Worm (Caenorhabditis elegans): ENCODE results near the gene K08A2.2.

The K08A2.2 gene

DNA sequence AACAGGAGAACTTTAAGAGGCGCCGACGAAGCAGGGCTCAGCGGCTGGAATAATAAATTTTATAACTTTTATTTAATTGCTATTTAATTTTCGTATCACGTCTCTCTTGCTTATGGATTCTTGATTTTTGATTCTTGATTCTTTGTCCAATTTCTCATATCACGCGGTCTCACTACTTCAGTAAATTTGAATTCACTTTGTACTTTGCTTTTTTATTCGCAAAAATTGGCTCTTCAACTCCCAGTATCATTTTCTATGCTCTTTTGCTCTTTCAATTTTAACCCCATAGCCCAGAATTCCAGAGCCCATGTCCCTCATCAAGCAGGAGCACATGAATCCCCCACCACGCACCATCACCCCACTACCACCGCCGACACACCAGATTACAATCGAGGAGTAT lies 10.8 kb downstream of the K08A2.2 start, which contains the start of gene lido-10:
Gene lido-10 (plus strand): TSS at position 301 of the 400 bp plus-strand sequence.
- no peak for TF ChIP-seq pes-1 (GFP tag; IDR thresholded peaks at IDR 0.05)
- no peak for TF ChIP-seq hmg-4 (GFP tag; optimal IDR thresholded peaks at IDR 0.05)
- no peak for TF ChIP-seq tra-4 (tag; optimal IDR thresholded peaks at IDR 0.05)
- TF ChIP-seq B0310.2 (tag; optimal IDR thresholded peaks at IDR 0.05) = no peak
- TF ChIP-seq aly-1 (tag; optimal IDR thresholded peaks at IDR 0.05) = no peak
- no peak for TF ChIP-seq flt-1 (GFP tag; IDR thresholded peaks at IDR 0.05)
- no peak for TF ChIP-seq tbx-11 (GFP tag; IDR thresholded peaks at IDR 0.05)
- no peak for TF ChIP-seq ceh-13 (GFP tag; optimal IDR thresholded peaks at IDR 0.05)
- no peak for TF ChIP-seq ama-1 (optimal IDR thresholded peaks at IDR 0.05)
- no peak for TF ChIP-seq F13C5.2 (tag; optimal IDR thresholded peaks at IDR 0.05)
- TF ChIP-seq hnd-1 (tag; optimal IDR thresholded peaks at IDR 0.05) = no peak
- no peak for TF ChIP-seq ceh-36 (tag; optimal IDR thresholded peaks at IDR 0.05)
- TF ChIP-seq scrt-1 (GFP tag; IDR thresholded peaks at IDR 0.05) = no peak
- TF ChIP-seq ets-7 (tag; optimal IDR thresholded peaks at IDR 0.05) = no peak
- no peak for TF ChIP-seq tbx-37 (GFP tag; conservative IDR thresholded peaks at IDR 0.05)
- TF ChIP-seq sea-1 (GFP tag; conservative IDR thresholded peaks at IDR 0.05) = no peak
- TF ChIP-seq hmbx-1 (tag; optimal IDR thresholded peaks at IDR 0.05) = no peak

DNA sequence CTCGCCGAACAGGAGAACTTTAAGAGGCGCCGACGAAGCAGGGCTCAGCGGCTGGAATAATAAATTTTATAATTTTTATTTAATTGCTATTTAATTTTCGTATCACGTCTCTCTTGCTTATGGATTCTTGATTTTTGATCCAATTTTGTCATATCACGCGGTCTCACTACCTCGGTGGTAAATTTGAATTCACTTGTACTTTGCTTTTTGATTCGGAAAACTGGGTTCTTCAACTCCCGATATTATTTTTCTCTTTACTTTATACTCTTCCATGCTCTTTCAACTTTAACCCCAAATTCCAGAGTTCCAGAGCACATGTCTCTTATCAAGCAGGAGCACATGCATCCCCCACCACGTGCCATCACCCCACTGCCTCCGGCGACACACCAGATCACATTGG lies 12.3 kb downstream of the K08A2.2 start, which contains the start of gene lido-11:
Gene lido-11 (plus strand): TSS at position 301 of the 400 bp plus-strand sequence.
- no peak for TF ChIP-seq ets-7 (tag; optimal IDR thresholded peaks at IDR 0.05)
- no peak for TF ChIP-seq aly-1 (tag; optimal IDR thresholded peaks at IDR 0.05)
- no peak for TF ChIP-seq hmbx-1 (tag; optimal IDR thresholded peaks at IDR 0.05)
- no peak for TF ChIP-seq pes-1 (GFP tag; IDR thresholded peaks at IDR 0.05)
- TF ChIP-seq B0310.2 (tag; optimal IDR thresholded peaks at IDR 0.05) = no peak
- no peak for TF ChIP-seq hmg-4 (GFP tag; optimal IDR thresholded peaks at IDR 0.05)
- no peak for TF ChIP-seq ama-1 (optimal IDR thresholded peaks at IDR 0.05)
- no peak for TF ChIP-seq tbx-37 (GFP tag; conservative IDR thresholded peaks at IDR 0.05)
- TF ChIP-seq tbx-11 (GFP tag; IDR thresholded peaks at IDR 0.05) = no peak
- TF ChIP-seq ceh-13 (GFP tag; optimal IDR thresholded peaks at IDR 0.05) = no peak
- no peak for TF ChIP-seq scrt-1 (GFP tag; IDR thresholded peaks at IDR 0.05)

DNA sequence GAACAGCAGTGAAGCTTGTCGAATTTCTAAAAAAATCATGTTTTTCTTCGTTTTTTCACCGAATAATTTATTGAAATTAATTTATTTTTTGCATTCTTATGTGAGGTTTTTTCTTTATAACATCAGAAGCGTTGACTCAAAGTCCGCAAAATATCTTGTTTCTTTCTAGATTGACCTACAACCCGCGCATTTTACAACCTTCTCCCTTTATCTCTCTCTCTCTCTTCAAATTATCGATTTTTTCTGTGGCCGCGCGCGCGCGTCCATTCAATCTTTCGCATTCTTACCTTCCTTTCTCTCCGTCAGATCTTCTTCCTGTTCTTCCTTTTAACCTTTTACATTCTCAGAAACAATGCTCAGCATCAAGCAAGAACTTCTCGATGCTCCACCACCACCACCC lies 14.1 kb downstream of the K08A2.2 start, which contains the start of gene lido-12:
Gene lido-12 (plus strand): TSS at position 301 of the 400 bp plus-strand sequence.
- TF ChIP-seq pes-1 (GFP tag; IDR thresholded peaks at IDR 0.05) = no peak
- no peak for TF ChIP-seq ama-1 (optimal IDR thresholded peaks at IDR 0.05)
- TF ChIP-seq scrt-1 (GFP tag; IDR thresholded peaks at IDR 0.05) = no peak
- TF ChIP-seq hnd-1 (tag; optimal IDR thresholded peaks at IDR 0.05) = no peak
- TF ChIP-seq ets-7 (tag; optimal IDR thresholded peaks at IDR 0.05) = no peak
- no peak for TF ChIP-seq hmg-4 (GFP tag; optimal IDR thresholded peaks at IDR 0.05)
- TF ChIP-seq tbx-11 (GFP tag; IDR thresholded peaks at IDR 0.05) = no peak
- no peak for TF ChIP-seq ceh-13 (GFP tag; optimal IDR thresholded peaks at IDR 0.05)
- TF ChIP-seq hmbx-1 (tag; optimal IDR thresholded peaks at IDR 0.05) = no peak
- no peak for TF ChIP-seq tra-4 (tag; optimal IDR thresholded peaks at IDR 0.05)
- TF ChIP-seq B0310.2 (tag; optimal IDR thresholded peaks at IDR 0.05) = no peak
- TF ChIP-seq ceh-36 (tag; optimal IDR thresholded peaks at IDR 0.05) = no peak
- TF ChIP-seq tbx-37 (GFP tag; conservative IDR thresholded peaks at IDR 0.05) = no peak

DNA sequence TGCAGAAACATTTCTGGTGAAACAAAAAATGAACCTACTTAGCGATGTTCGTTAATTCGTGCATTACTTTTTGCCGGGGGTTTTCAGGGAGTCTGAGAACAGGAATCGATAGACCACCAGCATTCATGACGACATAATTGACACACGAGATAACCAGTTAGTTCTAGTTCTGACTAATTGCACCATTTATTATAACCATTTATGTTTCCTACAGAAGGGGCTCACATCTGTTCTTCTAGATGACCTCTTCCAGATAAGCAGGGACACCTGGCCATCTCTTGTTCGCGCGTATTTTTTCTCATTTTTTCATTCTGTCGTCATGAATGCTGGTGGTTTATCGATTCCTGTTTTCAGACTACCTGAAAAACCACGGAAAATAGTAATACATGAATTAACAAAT lies 17.0 kb downstream of the K08A2.2 start, which contains the start of gene sdz-5:
Gene sdz-5 (plus strand): TSS at position 301 of the 400 bp plus-strand sequence.
- TF ChIP-seq tbx-37 (GFP tag; conservative IDR thresholded peaks at IDR 0.05) (no peak), tra-4 (tag; optimal IDR thresholded peaks at IDR 0.05) (no peak), flt-1 (GFP tag; IDR thresholded peaks at IDR 0.05) (no peak), hmbx-1 (tag; optimal IDR thresholded peaks at IDR 0.05) (no peak), sea-1 (GFP tag; conservative IDR thresholded peaks at IDR 0.05) (no peak), ceh-36 (tag; optimal IDR thresholded peaks at IDR 0.05) (no peak), scrt-1 (GFP tag; IDR thresholded peaks at IDR 0.05) (no peak), tbx-11 (GFP tag; IDR thresholded peaks at IDR 0.05) (no peak), pes-1 (GFP tag; IDR thresholded peaks at IDR 0.05) (no peak), aly-1 (tag; optimal IDR thresholded peaks at IDR 0.05) (no peak), hnd-1 (tag; optimal IDR thresholded peaks at IDR 0.05) (no peak), ets-7 (tag; optimal IDR thresholded peaks at IDR 0.05) (no peak), B0310.2 (tag; optimal IDR thresholded peaks at IDR 0.05) (no peak), ceh-13 (GFP tag; optimal IDR thresholded peaks at IDR 0.05) (no peak), F13C5.2 (tag; optimal IDR thresholded peaks at IDR 0.05) (no peak)

DNA sequence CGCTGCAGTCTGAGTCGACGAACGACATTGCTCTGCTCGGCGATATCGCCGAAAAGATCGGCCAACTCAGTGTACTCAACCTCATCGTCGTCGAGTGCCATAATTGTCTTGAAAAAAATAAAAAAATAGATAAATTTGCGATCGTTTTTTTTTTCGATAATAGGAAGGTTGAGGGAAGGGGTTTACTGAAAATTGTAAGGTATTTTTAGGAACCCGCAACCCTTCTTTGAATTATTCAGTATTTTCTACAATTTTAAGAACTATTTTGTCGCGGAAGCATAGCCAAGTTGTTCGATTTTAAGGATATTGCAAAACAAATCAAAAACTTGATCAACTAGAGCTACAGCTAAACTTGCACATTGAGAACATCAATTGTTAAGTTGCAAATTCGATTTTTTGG lies 20.7 kb downstream of the K08A2.2 start, which contains the start of gene C41H7.9:
Gene C41H7.9 (minus strand): TSS at position 101 of the 400 bp plus-strand sequence.
- TF ChIP-seq ceh-36 (tag; optimal IDR thresholded peaks at IDR 0.05) (no peak), ets-7 (tag; optimal IDR thresholded peaks at IDR 0.05) (no peak), tbx-11 (GFP tag; IDR thresholded peaks at IDR 0.05) (no peak), aly-1 (tag; optimal IDR thresholded peaks at IDR 0.05) (no peak), hnd-1 (tag; optimal IDR thresholded peaks at IDR 0.05) (no peak), flt-1 (GFP tag; IDR thresholded peaks at IDR 0.05) (no peak), scrt-1 (GFP tag; IDR thresholded peaks at IDR 0.05) (no peak), sea-1 (GFP tag; conservative IDR thresholded peaks at IDR 0.05) (no peak), ceh-13 (GFP tag; optimal IDR thresholded peaks at IDR 0.05) (no peak), F13C5.2 (tag; optimal IDR thresholded peaks at IDR 0.05) (no peak), tra-4 (tag; optimal IDR thresholded peaks at IDR 0.05) (no peak), tbx-37 (GFP tag; conservative IDR thresholded peaks at IDR 0.05) (no peak), B0310.2 (tag; optimal IDR thresholded peaks at IDR 0.05) (no peak), hmg-4 (GFP tag; optimal IDR thresholded peaks at IDR 0.05) (no peak), hmbx-1 (tag; optimal IDR thresholded peaks at IDR 0.05) (no peak), ama-1 (optimal IDR thresholded peaks at IDR 0.05) (no peak), pes-1 (GFP tag; IDR thresholded peaks at IDR 0.05) (no peak)

DNA sequence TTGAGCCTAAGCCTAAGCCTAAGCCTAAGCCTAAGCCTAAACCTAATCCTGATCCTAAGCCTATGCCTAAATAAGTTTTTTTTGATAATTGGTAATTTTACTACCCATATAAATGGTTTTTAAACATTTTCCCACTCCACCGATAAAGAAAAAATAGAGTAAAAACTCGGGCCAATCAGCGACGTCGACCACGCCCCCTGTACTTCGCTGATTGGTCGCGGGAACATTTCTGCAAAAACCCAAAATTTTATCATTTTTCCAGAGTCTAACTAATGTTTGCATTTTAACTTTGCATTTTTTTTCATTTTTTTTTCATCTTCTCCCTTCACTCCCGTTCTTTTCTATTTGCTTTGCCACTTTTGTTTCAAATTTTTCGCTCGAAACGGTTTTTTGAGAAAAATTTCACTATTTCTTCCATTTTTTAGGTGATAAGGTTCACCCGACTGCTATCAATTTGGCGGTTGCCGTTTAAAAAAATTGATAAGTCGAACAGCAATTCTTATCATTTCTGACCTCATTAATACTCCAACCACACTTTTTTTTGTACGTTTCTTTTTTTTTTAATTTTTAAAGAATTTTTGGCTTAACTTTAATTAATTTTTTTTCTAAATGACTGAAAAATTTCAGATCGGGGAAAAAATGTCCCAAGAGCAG lies 22.9 kb downstream of the K08A2.2 start, which contains the start of gene C41H7.2:
Gene C41H7.2 (plus strand): TSS at position 622 of the 654 bp plus-strand sequence.
- TF ChIP-seq hmg-4 (GFP tag; optimal IDR thresholded peaks at IDR 0.05) (no peak), B0310.2 (tag; optimal IDR thresholded peaks at IDR 0.05) (no peak), ama-1 (optimal IDR thresholded peaks at IDR 0.05) (no peak), tra-4 (tag; optimal IDR thresholded peaks at IDR 0.05) (no peak), aly-1 (tag; optimal IDR thresholded peaks at IDR 0.05) (no peak), tbx-11 (GFP tag; IDR thresholded peaks at IDR 0.05) (no peak), tbx-37 (GFP tag; conservative IDR thresholded peaks at IDR 0.05) (no peak), flt-1 (GFP tag; IDR thresholded peaks at IDR 0.05) (no peak), F13C5.2 (tag; optimal IDR thresholded peaks at IDR 0.05) (no peak), ceh-36 (tag; optimal IDR thresholded peaks at IDR 0.05) (no peak), hnd-1 (tag; optimal IDR thresholded peaks at IDR 0.05) (no peak), pes-1 (GFP tag; IDR thresholded peaks at IDR 0.05) (no peak), scrt-1 (GFP tag; IDR thresholded peaks at IDR 0.05) (no peak), ets-7 (tag; optimal IDR thresholded peaks at IDR 0.05) (no peak), ceh-13 (GFP tag; optimal IDR thresholded peaks at IDR 0.05) (no peak), hmbx-1 (tag; optimal IDR thresholded peaks at IDR 0.05) (no peak), sea-1 (GFP tag; conservative IDR thresholded peaks at IDR 0.05) (no peak)

All from whole organism, early embryonic.